Worm (Caenorhabditis elegans) whole organism, L3 larva: ENCODE results near the gene F55C5.17.

Source experiments
- ZK546.5 ChIP-seq: sonication (generic microtip); optimal IDR thresholded peaks from 2 replicates; lab custom pipeline; 2017; ENCODE audit warnings: missing biosample characterization, missing genetic modification characterization
- ama-1 ChIP-seq: fragments of 150-350 bp; optimal IDR thresholded peaks from 2 replicates; lab custom pipeline; 2018
- fos-1 ChIP-seq: fragments of 150-350 bp; optimal IDR thresholded peaks from 2 replicates; lab custom pipeline; 2014; ENCODE audit warnings: missing biosample characterization, missing genetic modification characterization
- mdl-1 ChIP-seq: fragments of 150-350 bp; optimal IDR thresholded peaks from 2 replicates; lab custom pipeline; 2014; ENCODE audit warnings: missing biosample characterization, missing genetic modification characterization
- nhr-11 ChIP-seq: fragments of 150-350 bp; optimal IDR thresholded peaks from 2 replicates; lab custom pipeline; 2014; ENCODE audit warnings: missing biosample characterization, missing genetic modification characterization
- nhr-12 ChIP-seq: fragments of 150-350 bp; optimal IDR thresholded peaks from 2 replicates; lab custom pipeline; 2014; ENCODE audit warnings: missing biosample characterization, missing genetic modification characterization
- nhr-67 ChIP-seq: fragments of 150-350 bp; optimal IDR thresholded peaks from 2 replicates; lab custom pipeline; 2014; ENCODE audit warnings: missing biosample characterization, missing genetic modification characterization
- nhr-76 ChIP-seq: fragments of 150-350 bp; sonication (generic microtip); optimal IDR thresholded peaks from 5 replicates; lab custom pipeline; 2014; ENCODE audit warnings: missing biosample characterization, missing genetic modification characterization
- pha-4 ChIP-seq: fragments of 150-350 bp; optimal IDR thresholded peaks from 2 replicates; lab custom pipeline; 2014; ENCODE audit warnings: missing biosample characterization, missing genetic modification reagents, missing genetic modification characterization
- unc-39 ChIP-seq: sonication (generic microtip); optimal IDR thresholded peaks from 4 replicates; lab custom pipeline; 2017; ENCODE audit warnings: missing biosample characterization, missing genetic modification characterization
- ztf-11 ChIP-seq: fragments of 150-350 bp; optimal IDR thresholded peaks from 2 replicates; lab custom pipeline; 2014; ENCODE audit warnings: missing biosample characterization, missing genetic modification characterization

- TF ChIP-seq nhr-12 (tag; lab: Kevin White, UChicago) (no peak), ama-1 (lab: Kevin White, UChicago) (peak; percentile 67), mdl-1 (no peak), nhr-11 (tag; lab: Kevin White, UChicago) (peak; percentile 53), pha-4 (tag; lab: Kevin White, UChicago) (peak; percentile 95), ZK546.5 (peak; percentile 32), nhr-67 (tag; lab: Kevin White, UChicago) (no peak), unc-39 (tag; lab: Kevin White, UChicago) (peak; percentile 19), nhr-76 (tag; lab: Kevin White, UChicago) (no peak), fos-1 (tag; lab: Kevin White, UChicago) (no peak), ztf-11 (tag; lab: Kevin White, UChicago) (no peak)
Measured at ce11 chrV:12343419-12343969, 41.2 kb downstream of the F55C5.17 start, which contains the start of gene tomm-20.
